Fruit fly (Drosophila melanogaster): Measurements from ENCODE around the gene Hus1-like.

The Hus1-like gene

DNA sequence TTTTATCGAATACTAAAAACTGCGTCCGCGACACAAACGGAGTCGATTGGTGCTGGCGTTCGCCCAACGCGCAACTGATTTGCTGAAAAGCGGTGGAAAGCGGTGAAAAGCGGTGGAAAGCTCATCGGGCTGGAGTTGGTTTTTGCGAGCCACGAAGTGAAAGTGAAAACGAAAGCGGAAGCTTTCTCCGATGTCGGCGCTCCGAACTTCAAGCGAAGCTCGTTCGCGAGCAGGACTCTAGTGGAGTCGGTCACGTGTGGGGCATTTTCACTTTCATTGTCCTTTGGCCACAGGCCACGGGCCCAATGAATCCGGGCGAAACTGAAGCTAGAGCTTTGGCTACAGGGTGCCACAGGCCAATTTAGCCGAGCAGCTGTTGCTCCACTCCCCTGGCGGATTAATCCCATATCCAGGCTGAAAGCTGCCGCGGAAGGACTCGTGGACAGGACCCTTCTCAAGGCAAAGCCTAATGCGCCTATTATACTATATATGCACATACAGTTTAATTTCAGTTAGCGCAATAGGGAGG lies 43.1 kb downstream of the Hus1-like start (continued):
- TF ChIP-seq jing (GFP tag; optimal IDR thresholded peaks at IDR 0.05) (no peak), Rfx (GFP tag; IDR thresholded peaks at IDR 0.05) (no peak), CG13296 (GFP tag; optimal IDR thresholded peaks at IDR 0.05) (no peak)

DNA sequence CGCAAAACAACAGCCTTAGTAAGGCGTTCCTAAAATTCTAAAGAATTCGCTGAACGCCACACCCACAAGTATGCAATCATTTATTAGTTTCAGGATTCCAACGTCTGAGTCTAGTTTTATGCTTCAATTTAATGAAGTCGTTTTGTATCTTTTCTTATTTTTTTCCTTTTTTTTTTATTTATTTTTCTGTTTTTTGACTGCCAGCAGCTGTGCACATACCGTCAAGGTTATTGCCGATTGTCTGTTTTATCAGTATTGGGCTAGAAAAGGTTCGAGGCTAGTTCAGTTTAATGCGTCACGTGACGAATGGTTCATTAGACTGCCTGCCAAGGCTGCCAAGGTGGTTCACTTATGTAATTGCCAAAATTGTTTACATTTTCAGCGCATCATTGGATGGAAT lies 50.5 kb downstream of the Hus1-like start:
- TF ChIP-seq Pdp1 (GFP tag; optimal IDR thresholded peaks at IDR 0.05) = peak in 1 of 2 experiments; percentile 9
- TF ChIP-seq pros (GFP tag; optimal IDR thresholded peaks at IDR 0.05) = no peak
- TF ChIP-seq Rfx (GFP tag; IDR thresholded peaks at IDR 0.05) = no peak
- no peak for TF ChIP-seq croc (GFP tag; conservative IDR thresholded peaks at IDR 0.05)
- no peak for TF ChIP-seq Tbp (GFP tag; optimal IDR thresholded peaks at IDR 0.05)
- TF ChIP-seq C15 (GFP tag; IDR thresholded peaks at IDR 0.05) = no peak
- no peak for TF ChIP-seq CG12659 (GFP tag; optimal IDR thresholded peaks at IDR 0.05)
- no peak for TF ChIP-seq HLHmδ (GFP tag; optimal IDR thresholded peaks at IDR 0.05)
- TF ChIP-seq CG15514 (GFP tag; optimal IDR thresholded peaks at IDR 0.05) = no peak
- peak; percentile 6 for TF ChIP-seq tio (GFP tag; optimal IDR thresholded peaks at IDR 0.05)
- no peak for TF ChIP-seq her (GFP tag; optimal IDR thresholded peaks at IDR 0.05)
